Worm (Caenorhabditis elegans) whole organism, late embryonic: ENCODE measurements around the gene fbxa-56.

ENCODE experiments used
- F13H6.1 ChIP-seq: sonication (generic microtip); optimal IDR thresholded peaks from 2 replicates; lab custom pipeline; 2016; ENCODE audit warnings: missing genetic modification characterization, missing compliant biosample characterization
- ceh-14 ChIP-seq: sonication (generic microtip); optimal IDR thresholded peaks from 2 replicates; lab custom pipeline; 2016; ENCODE audit warnings: missing genotype, missing genetic modification characterization, missing compliant biosample characterization
- ceh-30 ChIP-seq: fragments of 150-350 bp; optimal IDR thresholded peaks from 2 replicates; lab custom pipeline; 2014; ENCODE audit warnings: missing biosample characterization, missing genetic modification characterization
- npax-4 ChIP-seq: sonication (generic microtip); optimal IDR thresholded peaks from 2 replicates; lab custom pipeline; 2016; ENCODE audit warnings: missing genetic modification characterization, missing compliant biosample characterization
- unc-55 ChIP-seq: sonication (generic microtip); optimal IDR thresholded peaks from 2 replicates; lab custom pipeline; 2017; ENCODE audit warnings: missing biosample characterization, missing genetic modification reagents, missing genetic modification characterization

DNA sequence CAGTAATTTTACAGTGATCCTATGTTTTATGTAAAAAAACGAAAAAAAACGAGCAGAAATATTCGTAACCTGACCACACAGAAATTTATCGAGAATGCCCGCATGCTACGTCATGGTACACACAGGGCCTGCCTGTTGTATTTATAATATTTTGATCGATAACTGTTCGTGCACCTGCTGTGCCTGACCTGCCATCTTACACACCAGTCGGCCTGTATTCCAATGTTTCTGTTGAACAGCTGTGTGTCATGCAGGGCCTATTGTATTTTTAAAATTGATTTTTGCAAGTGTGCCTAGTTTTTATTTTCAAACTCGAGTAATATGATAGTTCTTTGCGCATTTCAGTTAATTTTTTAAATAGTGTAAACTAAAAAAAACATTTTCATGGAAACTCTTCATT lies 28.4 kb upstream of the fbxa-56 start:
- no peak for TF ChIP-seq unc-55 (GFP tag; lab: Kevin White, UChicago)
- TF ChIP-seq ceh-14 (tag; lab: Kevin White, UChicago): no peak
- no peak for TF ChIP-seq ceh-30
- no peak for TF ChIP-seq F13H6.1 (tag; lab: Kevin White, UChicago)
- TF ChIP-seq npax-4 (tag; lab: Kevin White, UChicago): no peak
